Worm (Caenorhabditis elegans): ENCODE data around the gene acs-1.

The acs-1 gene

DNA sequence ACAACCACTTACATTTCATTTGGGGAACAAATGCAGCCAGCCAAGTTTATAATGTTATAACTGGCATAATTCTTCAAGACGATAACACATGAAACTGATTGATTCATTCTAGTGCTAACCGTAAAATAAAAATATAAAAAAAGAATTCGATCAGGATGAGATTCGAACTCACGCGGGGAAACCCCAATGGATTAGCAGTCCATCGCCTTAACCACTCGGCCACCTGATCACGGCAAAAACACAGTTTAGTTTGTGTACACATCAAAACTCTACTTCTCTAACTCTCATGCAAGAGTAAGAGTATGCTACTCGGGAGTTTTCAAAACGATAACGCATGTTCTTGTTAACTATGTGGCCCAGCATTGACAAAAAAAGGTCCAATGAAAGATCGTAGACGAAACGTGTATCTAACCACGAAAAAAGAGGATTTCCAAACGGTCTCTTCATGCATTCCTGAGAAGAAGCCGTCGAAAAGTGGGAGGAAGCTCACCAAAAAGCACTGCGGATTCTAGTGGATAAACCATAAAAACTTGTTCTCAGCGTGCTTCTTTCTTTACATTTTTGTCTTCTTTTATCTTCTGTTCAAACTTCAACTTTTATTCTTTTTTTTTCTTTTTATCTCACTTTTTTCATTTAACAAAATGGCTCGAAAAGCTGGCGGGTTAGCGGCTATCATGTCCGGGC is 27.1 kb downstream of the acs-1 start, which contains the start of gene twk-10 (continued):
- TF ChIP-seq rpc-1 (optimal IDR thresholded peaks at IDR 0.05): peak; percentile 86
- TF ChIP-seq rpc-1 (tag; optimal IDR thresholded peaks at IDR 0.05): peak; percentile 93
- peak; percentile 86 for TF ChIP-seq lin-26 (GFP tag; IDR thresholded peaks at IDR 0.05)
- TF ChIP-seq hsf-1 (GFP tag; IDR thresholded peaks at IDR 0.05): no peak
- TF ChIP-seq hrde-1 (tag; optimal IDR thresholded peaks at IDR 0.05; ENCODE audit: borderline replicate concordance): peak; percentile 4
- no peak for TF ChIP-seq hlh-12 (tag; optimal IDR thresholded peaks at IDR 0.05)
- TF ChIP-seq him-1 (tag; optimal IDR thresholded peaks at IDR 0.05): peak; percentile 75
- TF ChIP-seq cebp-2 (GFP tag; IDR thresholded peaks at IDR 0.05): 0 out of 2 replicates have a peak, but pooled peaks have one; percentile 47
- no peak for TF ChIP-seq C17E4.6 (GFP tag; IDR thresholded peaks at IDR 0.05)
- TF ChIP-seq fkh-3 (tag; optimal IDR thresholded peaks at IDR 0.05): no peak
- peak; percentile 53 for TF ChIP-seq D2030.7 (GFP tag; IDR thresholded peaks at IDR 0.05)
- peak; percentile 58; the same call in 1 of the 2 replicates for TF ChIP-seq madf-6 (GFP tag; IDR thresholded peaks at IDR 0.05)
- peak; percentile 78 for TF ChIP-seq nhr-90 (tag; optimal IDR thresholded peaks at IDR 0.05)
- TF ChIP-seq dpl-1 (GFP tag; optimal IDR thresholded peaks at IDR 0.05): no peak
- TF ChIP-seq egl-18 (GFP tag; IDR thresholded peaks at IDR 0.05): no peak
- no peak for TF ChIP-seq Y53F4B.3 (GFP tag; IDR thresholded peaks at IDR 0.05)
- TF ChIP-seq nhr-179 (tag; optimal IDR thresholded peaks at IDR 0.05): no peak
- TF ChIP-seq attf-5 (GFP tag; optimal IDR thresholded peaks at IDR 0.05): peak; percentile 53
- no peak for TF ChIP-seq akir-1 (GFP tag; optimal IDR thresholded peaks at IDR 0.05)
- no peak for TF ChIP-seq ekl-4 (GFP tag; IDR thresholded peaks at IDR 0.05)
- TF ChIP-seq rec-8 (tag; optimal IDR thresholded peaks at IDR 0.05): peak in 1 of 2 experiments; percentile 73
- TF ChIP-seq hmg-1.2 (GFP tag; IDR thresholded peaks at IDR 0.05): peak; percentile 61
- TF ChIP-seq ztf-28 (GFP tag; IDR thresholded peaks at IDR 0.05): no peak
- no peak for TF ChIP-seq F49E8.2 (tag; optimal IDR thresholded peaks at IDR 0.05; ENCODE audit: insufficient read depth)
- TF ChIP-seq ceh-79 (tag; optimal IDR thresholded peaks at IDR 0.05): no peak
- TF ChIP-seq tbp1 (GFP tag; optimal IDR thresholded peaks at IDR 0.05): peak; percentile 94
- TF ChIP-seq aptf-3 (GFP tag; IDR thresholded peaks at IDR 0.05): no peak
- no peak for TF ChIP-seq F52B5.7 (tag; optimal IDR thresholded peaks at IDR 0.05)
- TF ChIP-seq F57A8.1 (GFP tag; optimal IDR thresholded peaks at IDR 0.05): peak; percentile 50
- no peak for TF ChIP-seq atf-7 (tag; optimal IDR thresholded peaks at IDR 0.05)
- TF ChIP-seq ceh-91 (GFP tag; IDR thresholded peaks at IDR 0.05): no peak
- TF ChIP-seq snpc-1.1 (tag; optimal IDR thresholded peaks at IDR 0.05; ENCODE audit: insufficient read depth): no peak
- TF ChIP-seq ZK185.1 (tag; optimal IDR thresholded peaks at IDR 0.05; ENCODE audit: poor library complexity, severe bottlenecking): peak; percentile 70
- peak; percentile 57 for TF ChIP-seq snpc-1.3 (tag; optimal IDR thresholded peaks at IDR 0.05; ENCODE audit: insufficient read depth)
- no peak for TF ChIP-seq unc-130 (GFP tag; optimal IDR thresholded peaks at IDR 0.05)
- no peak for TF ChIP-seq bed-2 (GFP tag; IDR thresholded peaks at IDR 0.05)
- TF ChIP-seq ztf-18 (tag; optimal IDR thresholded peaks at IDR 0.05): peak; percentile 56
- no peak; the same call in 1 of the 2 replicates for TF ChIP-seq Y67H2A.10 (GFP tag; conservative IDR thresholded peaks at IDR 0.05)
- no peak for TF ChIP-seq ama-1 (optimal IDR thresholded peaks at IDR 0.05)
- TF ChIP-seq ama-1 (GFP tag; optimal IDR thresholded peaks at IDR 0.05): peak in 1 of 2 experiments; percentile 88
- no peak; the same call in 1 of the 2 replicates for TF ChIP-seq madf-8 (GFP tag; conservative IDR thresholded peaks at IDR 0.05)
- TF ChIP-seq ceh-27 (GFP tag; optimal IDR thresholded peaks at IDR 0.05): no peak
- no peak for TF ChIP-seq Y53G8AR.9 (GFP tag; conservative IDR thresholded peaks at IDR 0.05)
- peak; percentile 78 for TF ChIP-seq die-1 (tag; optimal IDR thresholded peaks at IDR 0.05)
- TF ChIP-seq dox-1 (GFP tag; IDR thresholded peaks at IDR 0.05): peak; percentile 72; the same call in 1 of the 2 replicates
- peak; percentile 18 for TF ChIP-seq ets-4 (GFP tag; optimal IDR thresholded peaks at IDR 0.05)
- no peak for TF ChIP-seq lin-40 (tag; optimal IDR thresholded peaks at IDR 0.05)
- TF ChIP-seq K12H6.12 (tag; optimal IDR thresholded peaks at IDR 0.05): no peak

All from whole organism, young adult.